Worm (Caenorhabditis elegans) whole organism, mixed stage, embryonic: ENCODE results near the gene ugt-63.

Experiments used
- bed-3 ChIP-seq: fragments of 200-800 bp; sonication (Bioruptor generic); optimal IDR thresholded peaks from 3 replicates; lab custom pipeline; 2018; ENCODE audit warnings: mild to moderate bottlenecking, missing genetic modification characterization, moderate library complexity, missing compliant biosample characterization
- blmp-1 ChIP-seq: fragments of 150-350 bp; optimal IDR thresholded peaks from 2 replicates; lab custom pipeline; 2014; ENCODE audit warnings: missing biosample characterization, missing genetic modification characterization
- ceh-43 ChIP-seq: fragments of 200-800 bp; sonication (Bioruptor generic); optimal IDR thresholded peaks from 2 replicates; lab custom pipeline; 2018; ENCODE audit warnings: mild to moderate bottlenecking, missing genetic modification characterization, moderate library complexity, missing compliant biosample characterization
- ces-1 ChIP-seq: fragments of 150-350 bp; optimal IDR thresholded peaks from 2 replicates; lab custom pipeline; 2014; ENCODE audit warnings: missing biosample characterization, missing genetic modification reagents, missing genetic modification characterization
- cnd-1 ChIP-seq: fragments of 200-800 bp; sonication (Bioruptor generic); optimal IDR thresholded peaks from 2 replicates; lab custom pipeline; 2018; ENCODE audit warnings: mild to moderate bottlenecking, missing genetic modification characterization, missing compliant biosample characterization
- flh-1 ChIP-seq: fragments of 200-800 bp; sonication (Bioruptor generic); optimal IDR thresholded peaks from 2 replicates; lab custom pipeline; 2018; ENCODE audit warnings: mild to moderate bottlenecking, missing genetic modification characterization, moderate library complexity, missing compliant biosample characterization
- ham-2 ChIP-seq: fragments of 200-800 bp; sonication (Bioruptor generic); optimal IDR thresholded peaks from 2 replicates; lab custom pipeline; 2018; ENCODE audit warnings: mild to moderate bottlenecking, missing genetic modification characterization, missing compliant biosample characterization
- hlh-1 ChIP-seq: fragments of 150-350 bp; optimal IDR thresholded peaks from 2 replicates; lab custom pipeline; 2014; ENCODE audit warnings: missing biosample characterization, missing genetic modification reagents, missing genetic modification characterization
- lin-13 ChIP-seq: fragments of 150-350 bp; optimal IDR thresholded peaks from 2 replicates; lab custom pipeline; 2014; ENCODE audit warnings: missing biosample characterization, missing genetic modification characterization
- lin-32 ChIP-seq: fragments of 200-800 bp; sonication (Bioruptor generic); optimal IDR thresholded peaks from 2 replicates; lab custom pipeline; 2018; ENCODE audit warnings: mild to moderate bottlenecking, missing genetic modification characterization, missing compliant biosample characterization
- lsy-2 ChIP-seq: fragments of 150-350 bp; optimal IDR thresholded peaks from 2 replicates; lab custom pipeline; 2014; ENCODE audit warnings: missing biosample characterization, missing genetic modification characterization
- mab-5 ChIP-seq: fragments of 150-350 bp; optimal IDR thresholded peaks from 2 replicates; lab custom pipeline; 2014; ENCODE audit warnings: missing biosample characterization, missing genetic modification characterization
- mep-1 ChIP-seq: fragments of 150-350 bp; optimal IDR thresholded peaks from 2 replicates; lab custom pipeline; 2017; ENCODE audit warnings: missing biosample characterization, missing genetic modification reagents, missing genetic modification characterization, inconsistent platforms
- mls-2 ChIP-seq: sonication (generic microtip); optimal IDR thresholded peaks from 2 replicates; lab custom pipeline; 2016; ENCODE audit warnings: mild to moderate bottlenecking, missing genetic modification characterization, moderate library complexity, missing compliant biosample characterization
- nhr-12 ChIP-seq: fragments of 150-350 bp; optimal IDR thresholded peaks from 2 replicates; lab custom pipeline; 2014; ENCODE audit warnings: missing biosample characterization, missing genetic modification characterization
- nhr-2 ChIP-seq: fragments of 150-350 bp; optimal IDR thresholded peaks from 2 replicates; lab custom pipeline; 2014; ENCODE audit warnings: missing biosample characterization, missing genetic modification characterization
- nhr-237 ChIP-seq: fragments of 150-350 bp; optimal IDR thresholded peaks from 2 replicates; lab custom pipeline; 2014; ENCODE audit warnings: missing biosample characterization, missing genetic modification characterization
- nhr-28 ChIP-seq: fragments of 150-350 bp; optimal IDR thresholded peaks from 2 replicates; lab custom pipeline; 2014; ENCODE audit warnings: missing biosample characterization, missing genetic modification characterization
- nhr-76 ChIP-seq: sonication (generic microtip); optimal IDR thresholded peaks from 2 replicates; lab custom pipeline; 2017; ENCODE audit warnings: missing biosample characterization, missing genetic modification characterization
- pha-4 ChIP-seq: fragments of 150-350 bp; optimal IDR thresholded peaks from 2 replicates; lab custom pipeline; 2018; ENCODE audit warnings: missing biosample characterization, missing genetic modification reagents, missing genetic modification characterization
- sem-2 ChIP-seq: fragments of 200-800 bp; sonication (Bioruptor generic); optimal IDR thresholded peaks from 2 replicates; lab custom pipeline; 2018; ENCODE audit warnings: mild to moderate bottlenecking, missing genetic modification characterization, missing compliant biosample characterization
- snpc-4 ChIP-seq: fragments of 150-350 bp; optimal IDR thresholded peaks from 2 replicates; lab custom pipeline; 2014; ENCODE audit warnings: missing biosample characterization, missing genetic modification characterization
- sptf-1 ChIP-seq: sonication (generic microtip); optimal IDR thresholded peaks from 2 replicates; lab custom pipeline; 2017; ENCODE audit warnings: mild to moderate bottlenecking, missing genetic modification characterization, moderate library complexity, missing compliant biosample characterization
- tbx-8 ChIP-seq: fragments of 200-800 bp; sonication (Bioruptor generic); optimal IDR thresholded peaks from 2 replicates; lab custom pipeline; 2018; ENCODE audit warnings: mild to moderate bottlenecking, missing genetic modification characterization, moderate library complexity, missing compliant biosample characterization
- unc-120 ChIP-seq: sonication (generic microtip); optimal IDR thresholded peaks from 2 replicates; lab custom pipeline; 2017; ENCODE audit warnings: missing genetic modification characterization, missing compliant biosample characterization; ENCODE audit not compliant: poor library complexity, severe bottlenecking
- unc-39 ChIP-seq: fragments of 150-350 bp; optimal IDR thresholded peaks from 2 replicates; lab custom pipeline; 2014; ENCODE audit warnings: missing biosample characterization, missing genetic modification characterization
- unc-62 ChIP-seq: fragments of 150-350 bp; optimal IDR thresholded peaks from 2 replicates; lab custom pipeline; 2014; ENCODE audit warnings: missing biosample characterization, missing genetic modification reagents, missing genetic modification characterization
- zip-8 ChIP-seq: fragments of 150-350 bp; optimal IDR thresholded peaks from 2 replicates; lab custom pipeline; 2014; ENCODE audit warnings: missing biosample characterization, missing genetic modification characterization

The ugt-63 gene

ce11 chrV:5097035-5097434 is 13.5 kb downstream of the ugt-63 start, which contains the start of gene C04F5.2:
Gene C04F5.2, minus strand, starts transcription at chrV:5097135.
- TF ChIP-seq nhr-12 (tag; lab: Kevin White, UChicago) (no peak), ham-2 (GFP tag; lab: Kevin White, UChicago) (no peak), mep-1 (no peak), flh-1 (GFP tag; lab: Kevin White, UChicago) (no peak), nhr-28 (tag; lab: Kevin White, UChicago) (no peak), mab-5 (tag; lab: Kevin White, UChicago) (no peak), nhr-237 (tag; lab: Kevin White, UChicago) (no peak), cnd-1 (no peak), snpc-4 (tag; lab: Kevin White, UChicago) (no peak), ceh-43 (GFP tag; lab: Kevin White, UChicago) (no peak), zip-8 (tag; lab: Kevin White, UChicago) (no peak)

- TF ChIP-seq snpc-4 (tag; lab: Kevin White, UChicago): no peak
These were observed 20.2 kb downstream of the ugt-63 start for ce11 chrV:5090386-5090785.

ce11 chrV:5089497-5090134 is 21.0 kb downstream of the ugt-63 start, which contains the start of gene glb-32:
Gene glb-32, minus strand, starts transcription at chrV:5089547.
- TF ChIP-seq nhr-237 (tag; lab: Kevin White, UChicago): no peak
- no peak for TF ChIP-seq zip-8 (tag; lab: Kevin White, UChicago)
- no peak for TF ChIP-seq nhr-12 (tag; lab: Kevin White, UChicago)
- no peak for TF ChIP-seq unc-120 (tag; lab: Kevin White, UChicago)
- no peak for TF ChIP-seq lin-32 (GFP tag; lab: Kevin White, UChicago)
- TF ChIP-seq pha-4: no peak
- TF ChIP-seq unc-39: no peak
- no peak for TF ChIP-seq flh-1 (GFP tag; lab: Kevin White, UChicago)
- TF ChIP-seq unc-62 (GFP tag; lab: Kevin White, UChicago): no peak
- no peak for TF ChIP-seq mep-1
- no peak for TF ChIP-seq ces-1

- TF ChIP-seq cnd-1: no peak
- no peak for TF ChIP-seq hlh-1 (tag; lab: Kevin White, UChicago)
- no peak for TF ChIP-seq mep-1
- no peak for TF ChIP-seq snpc-4 (tag; lab: Kevin White, UChicago)
- TF ChIP-seq ces-1: no peak
- no peak for TF ChIP-seq ceh-43 (GFP tag; lab: Kevin White, UChicago)
- TF ChIP-seq flh-1 (GFP tag; lab: Kevin White, UChicago): no peak
- TF ChIP-seq nhr-76 (tag; lab: Kevin White, UChicago): no peak
- no peak for TF ChIP-seq lsy-2 (tag; lab: Kevin White, UChicago)
- TF ChIP-seq blmp-1 (tag; lab: Kevin White, UChicago): no peak
- no peak for TF ChIP-seq ham-2 (GFP tag; lab: Kevin White, UChicago)
- no peak for TF ChIP-seq sptf-1 (tag; lab: Kevin White, UChicago)
- TF ChIP-seq nhr-12 (tag; lab: Kevin White, UChicago): no peak
- no peak for TF ChIP-seq unc-39
- no peak for TF ChIP-seq sem-2 (GFP tag; lab: Kevin White, UChicago)
- TF ChIP-seq lin-13 (tag; lab: Kevin White, UChicago): no peak
These were observed 22.3 kb downstream of the ugt-63 start for ce11 chrV:5088311-5088710.

ce11 chrV:5086919-5087404 is 23.6 kb downstream of the ugt-63 start, which contains the start of gene Y58A7A.5:
Gene Y58A7A.5, minus strand, starts transcription at chrV:5086969.
- TF ChIP-seq lsy-2 (tag; lab: Kevin White, UChicago) (no peak), mep-1 (no peak), mls-2 (tag; lab: Kevin White, UChicago) (no peak), pha-4 (no peak), zip-8 (tag; lab: Kevin White, UChicago) (peak; percentile 15), mab-5 (tag; lab: Kevin White, UChicago) (no peak), nhr-2 (tag; lab: Kevin White, UChicago) (no peak)

- TF ChIP-seq nhr-12 (tag; lab: Kevin White, UChicago) (no peak), bed-3 (no peak), snpc-4 (tag; lab: Kevin White, UChicago) (no peak), tbx-8 (GFP tag; lab: Kevin White, UChicago) (no peak), unc-62 (GFP tag; lab: Kevin White, UChicago) (no peak), lin-13 (tag; lab: Kevin White, UChicago) (no peak), pha-4 (no peak), ces-1 (no peak)
- TF ChIP-seq, all 35 proteins: peak for 0
These were observed 25.6 kb downstream of the ugt-63 start, which contains the start of gene Y58A7A.4 for ce11 chrV:5084957-5085465. Gene Y58A7A.4, minus strand, starts transcription at chrV:5085007.
